Worm (Caenorhabditis elegans): Measurements from ENCODE around the gene sorf-2.

The sorf-2 gene

DNA sequence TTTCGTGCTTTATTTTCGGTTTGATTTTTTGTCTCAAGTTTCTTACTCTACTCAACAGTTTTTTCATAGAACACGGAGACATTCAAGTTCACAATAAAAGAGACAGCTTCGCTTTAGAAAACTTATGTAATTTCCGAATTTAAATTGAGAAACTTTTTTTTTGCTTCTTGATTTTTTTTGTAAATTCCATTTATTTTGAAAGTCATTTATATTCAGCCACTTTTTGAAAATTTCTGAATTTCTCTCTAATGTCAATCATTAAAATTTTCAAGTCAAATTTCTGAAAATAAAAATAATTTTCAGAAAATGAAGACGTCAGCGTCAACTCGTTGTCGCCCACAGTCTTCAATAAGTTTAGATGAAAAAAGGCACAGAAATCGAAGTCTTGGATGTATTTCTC, 38.5 kb upstream of the sorf-2 start, which contains the start of gene T15B12.1:
TSS of gene T15B12.1 (plus strand) at position 301 of the 400 bp plus-strand sequence.
- TF ChIP-seq B0336.3 (GFP tag; IDR thresholded peaks at IDR 0.05), result no peak
- no peak for TF ChIP-seq F52B5.7 (tag; optimal IDR thresholded peaks at IDR 0.05)
- TF ChIP-seq hlh-12 (tag; optimal IDR thresholded peaks at IDR 0.05), result no peak
- no peak for TF ChIP-seq nhr-90 (tag; optimal IDR thresholded peaks at IDR 0.05)
- TF ChIP-seq F57A8.1 (GFP tag; optimal IDR thresholded peaks at IDR 0.05), result no peak
- no peak for TF ChIP-seq mcd-1 (GFP tag; IDR thresholded peaks at IDR 0.05)
- TF ChIP-seq snpc-1.1 (tag; optimal IDR thresholded peaks at IDR 0.05; ENCODE audit: insufficient read depth), result no peak
- TF ChIP-seq snpc-3.4 (tag; optimal IDR thresholded peaks at IDR 0.05), result no peak
- TF ChIP-seq Y67H2A.10 (GFP tag; conservative IDR thresholded peaks at IDR 0.05), result no peak
- no peak for TF ChIP-seq lsl-1 (GFP tag; optimal IDR thresholded peaks at IDR 0.05)
- no peak for TF ChIP-seq nfya-1 (tag; optimal IDR thresholded peaks at IDR 0.05; ENCODE audit: borderline replicate concordance, insufficient read depth)
- TF ChIP-seq egl-44 (GFP tag; IDR thresholded peaks at IDR 0.05), result no peak
- TF ChIP-seq aptf-2 (GFP tag; conservative IDR thresholded peaks at IDR 0.05), result no peak
- TF ChIP-seq ztf-3 (GFP tag; optimal IDR thresholded peaks at IDR 0.05), result no peak
- no peak for TF ChIP-seq athp-1 (tag; optimal IDR thresholded peaks at IDR 0.05)
- no peak for TF ChIP-seq K12H6.12 (tag; optimal IDR thresholded peaks at IDR 0.05)

DNA sequence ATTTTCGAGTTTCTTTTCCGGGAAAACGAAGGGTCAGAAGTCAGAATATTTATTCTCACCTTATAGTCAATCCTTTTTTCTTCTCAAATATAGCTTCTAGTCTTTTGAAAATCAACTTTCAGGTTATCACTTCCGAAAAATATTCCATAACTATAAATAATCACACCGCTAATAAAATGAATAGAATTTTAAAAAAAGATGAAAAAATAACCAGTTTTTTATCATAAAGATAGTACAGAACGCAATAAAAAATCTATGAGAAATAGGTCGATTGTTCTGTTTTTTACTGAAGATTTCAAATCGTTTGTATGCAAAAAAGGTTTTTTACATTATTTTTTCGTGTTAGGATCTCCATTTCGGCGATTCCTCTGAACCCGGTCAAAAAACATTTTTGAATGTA, 36.2 kb upstream of the sorf-2 start:
- TF ChIP-seq F37B4.10 (GFP tag; IDR thresholded peaks at IDR 0.05) (no peak), ccch-3 (GFP tag; optimal IDR thresholded peaks at IDR 0.05) (no peak), ceh-100 (GFP tag; IDR thresholded peaks at IDR 0.05) (no peak), F23B12.7 (tag; optimal IDR thresholded peaks at IDR 0.05; ENCODE audit: insufficient read depth) (no peak), ceh-91 (GFP tag; IDR thresholded peaks at IDR 0.05) (no peak), dpff-1 (tag; optimal IDR thresholded peaks at IDR 0.05) (no peak), cebp-2 (GFP tag; IDR thresholded peaks at IDR 0.05) (no peak), lir-1 (GFP tag; conservative IDR thresholded peaks at IDR 0.05) (no peak), ztf-28 (GFP tag; IDR thresholded peaks at IDR 0.05) (no peak), rpc-1 (optimal IDR thresholded peaks at IDR 0.05) (no peak), rpc-1 (tag; optimal IDR thresholded peaks at IDR 0.05) (no peak)

DNA sequence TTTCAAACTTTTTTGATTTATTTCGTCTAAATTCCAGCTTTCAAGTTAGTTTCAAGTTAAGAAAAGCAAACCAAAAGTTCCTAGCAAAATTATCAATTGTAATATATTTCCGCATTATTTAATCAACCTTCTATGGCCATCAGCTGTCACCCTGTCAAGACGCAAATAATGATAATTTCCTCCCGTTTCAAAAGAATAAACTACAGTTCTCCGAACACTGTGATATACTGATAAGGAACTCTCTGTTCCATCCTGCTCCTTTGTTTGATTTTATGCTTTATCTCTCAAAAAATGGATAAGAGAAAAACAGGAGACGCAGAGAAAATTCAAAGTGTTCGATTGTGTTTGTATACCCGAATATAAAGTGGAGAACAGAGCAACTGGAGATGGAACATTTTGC, 35.1 kb upstream of the sorf-2 start:
- TF ChIP-seq madf-10 (tag; optimal IDR thresholded peaks at IDR 0.05) (no peak), bed-2 (GFP tag; IDR thresholded peaks at IDR 0.05) (no peak), tbx-9 (tag; optimal IDR thresholded peaks at IDR 0.05; ENCODE audit: borderline replicate concordance) (no peak), nhr-80 (tag; optimal IDR thresholded peaks at IDR 0.05) (peak; percentile 76), hmg-1.2 (GFP tag; IDR thresholded peaks at IDR 0.05) (peak; percentile 22; the same call in 1 of the 2 replicates), snpc-4 (GFP tag; optimal IDR thresholded peaks at IDR 0.05) (no peak), snpc-4 (tag; optimal IDR thresholded peaks at IDR 0.05) (no peak), bed-1 (GFP tag; IDR thresholded peaks at IDR 0.05) (no peak), ztf-18 (tag; optimal IDR thresholded peaks at IDR 0.05) (no peak)

DNA sequence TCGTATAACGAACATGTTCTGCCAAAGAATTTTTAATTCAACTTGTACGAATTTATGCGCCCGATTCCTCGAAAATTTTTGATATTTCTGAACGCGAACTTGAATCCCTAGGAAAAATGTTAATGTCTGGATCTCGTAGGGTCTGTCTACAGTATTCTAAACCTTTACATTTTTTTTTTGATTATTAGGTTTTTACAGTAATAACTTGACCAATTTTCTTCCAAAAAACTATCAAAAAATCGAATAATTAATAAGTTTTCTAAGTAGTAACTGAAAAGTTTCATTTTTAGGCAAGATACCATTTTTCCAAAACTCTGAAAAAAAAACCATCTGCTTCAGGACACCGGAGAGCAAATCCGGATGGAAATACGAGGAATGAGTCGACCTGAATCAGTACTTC, 32.1 kb upstream of the sorf-2 start:
- TF ChIP-seq somi-1 (GFP tag; optimal IDR thresholded peaks at IDR 0.05) (no peak), ztf-26 (tag; optimal IDR thresholded peaks at IDR 0.05) (no peak), ccch-3 (GFP tag; optimal IDR thresholded peaks at IDR 0.05) (no peak), egl-18 (GFP tag; IDR thresholded peaks at IDR 0.05) (no peak), let-526 (GFP tag; IDR thresholded peaks at IDR 0.05) (no peak), nhr-90 (tag; optimal IDR thresholded peaks at IDR 0.05) (no peak), Y67H2A.10 (GFP tag; conservative IDR thresholded peaks at IDR 0.05) (no peak), ceh-27 (GFP tag; optimal IDR thresholded peaks at IDR 0.05) (no peak), dpl-1 (GFP tag; optimal IDR thresholded peaks at IDR 0.05) (no peak), ets-4 (GFP tag; optimal IDR thresholded peaks at IDR 0.05) (no peak), unc-130 (GFP tag; optimal IDR thresholded peaks at IDR 0.05) (no peak), akir-1 (GFP tag; optimal IDR thresholded peaks at IDR 0.05) (no peak)
